Fruit fly (Drosophila melanogaster): ENCODE data around the gene RpS3.

The RpS3 gene

dm6 chr3R:23345057-23345776 is 13.4 kb upstream of the RpS3 start:
- TF ChIP-seq Eip93F (GFP tag; optimal IDR thresholded peaks at IDR 0.05) (no peak), svp (GFP tag) (no peak), net (GFP tag; optimal IDR thresholded peaks at IDR 0.05) (peak; percentile 37), Ets96B (tag; optimal IDR thresholded peaks at IDR 0.05) (peak; percentile 76), CG11902 (GFP tag; optimal IDR thresholded peaks at IDR 0.05) (no peak), fkh (GFP tag; optimal IDR thresholded peaks at IDR 0.05) (no peak), CG11762 (GFP tag; optimal IDR thresholded peaks at IDR 0.05; ENCODE audit: insufficient read depth) (peak; percentile 23), ss (GFP tag; optimal IDR thresholded peaks at IDR 0.05) (peak; percentile 51 to 52), cyc (GFP tag; optimal IDR thresholded peaks at IDR 0.05) (no peak), pdm3 (GFP tag; optimal IDR thresholded peaks at IDR 0.05) (peak; percentile 45), dac (GFP tag; optimal IDR thresholded peaks at IDR 0.05) (no peak), Hr39 (GFP tag; optimal IDR thresholded peaks at IDR 0.05) (no peak), CG4318 (GFP tag; optimal IDR thresholded peaks at IDR 0.05) (peak; percentile 26), Met (GFP tag; optimal IDR thresholded peaks at IDR 0.05) (no peak), fd85E (GFP tag; optimal IDR thresholded peaks at IDR 0.05) (no peak), salr (GFP tag; optimal IDR thresholded peaks at IDR 0.05) (peak in 1 of 2 experiments; percentile 65), Ets21C (GFP tag; optimal IDR thresholded peaks at IDR 0.05) (no peak), CG7368 (GFP tag; optimal IDR thresholded peaks at IDR 0.05) (peak; percentile 20), Hr38 (GFP tag; optimal IDR thresholded peaks at IDR 0.05) (no peak), fd59A (GFP tag; optimal IDR thresholded peaks at IDR 0.05) (peak; percentile 53), CG8119 (GFP tag; IDR thresholded peaks at IDR 0.05) (peak; percentile 81), CG8319 (GFP tag; optimal IDR thresholded peaks at IDR 0.05) (no peak), CG6792 (GFP tag; optimal IDR thresholded peaks at IDR 0.05) (peak; percentile 11), topi (GFP tag; optimal IDR thresholded peaks at IDR 0.05) (no peak), acj6 (GFP tag; optimal IDR thresholded peaks at IDR 0.05) (peak; percentile 36), dsx (GFP tag; optimal IDR thresholded peaks at IDR 0.05; ENCODE audit: poor library complexity, severe bottlenecking) (peak; percentile 76), Sox14 (GFP tag; optimal IDR thresholded peaks at IDR 0.05) (peak; percentile 46), CG6163 (GFP tag; IDR thresholded peaks at IDR 0.05) (peak; percentile 58; the same call in 2 of the 3 replicates), achi (GFP tag; optimal IDR thresholded peaks at IDR 0.05) (peak; percentile 63), eg (GFP tag; IDR thresholded peaks at IDR 0.05) (peak; percentile 59), CG15336 (GFP tag; IDR thresholded peaks at IDR 0.05) (peak; percentile 81), OdsH (GFP tag; optimal IDR thresholded peaks at IDR 0.05) (peak; percentile 37), CG11294 (GFP tag; IDR thresholded peaks at IDR 0.05) (no peak), esn (GFP tag; optimal IDR thresholded peaks at IDR 0.05) (no peak), Gug (GFP tag; IDR thresholded peaks at IDR 0.05) (peak; percentile 44), CG34406 (GFP tag; optimal IDR thresholded peaks at IDR 0.05) (peak; percentile 8), CG31627 (GFP tag; optimal IDR thresholded peaks at IDR 0.05) (no peak), spab (GFP tag; optimal IDR thresholded peaks at IDR 0.05) (peak; percentile 67), CG6808 (GFP tag; optimal IDR thresholded peaks at IDR 0.05) (peak; percentile 62), CG6276 (GFP tag; optimal IDR thresholded peaks at IDR 0.05) (peak; percentile 48), CG10669 (GFP tag; optimal IDR thresholded peaks at IDR 0.05) (peak; percentile 66), Blimp-1 (GFP tag; optimal IDR thresholded peaks at IDR 0.05) (no peak), CG6854 (GFP tag; optimal IDR thresholded peaks at IDR 0.05) (no peak), Sox15 (GFP tag; optimal IDR thresholded peaks at IDR 0.05) (no peak), lz (GFP tag; optimal IDR thresholded peaks at IDR 0.05) (no peak), Smox (GFP tag; optimal IDR thresholded peaks at IDR 0.05) (no peak), CG32006 (GFP tag; optimal IDR thresholded peaks at IDR 0.05) (peak; percentile 76), Hr4 (GFP tag; optimal IDR thresholded peaks at IDR 0.05) (peak; percentile 55), CG9139 (GFP tag; optimal IDR thresholded peaks at IDR 0.05) (peak; percentile 25), Eip78C (GFP tag) (peak; percentile 81), CG1621 (tag; optimal IDR thresholded peaks at IDR 0.05) (peak; percentile 27)
